Worm (Caenorhabditis elegans) whole organism, L2 larva: ENCODE results near the gene rps-4.

Experiments
- C34F6.9 ChIP-seq: fragments of 150-350 bp; optimal IDR thresholded peaks from 2 replicates; lab custom pipeline; 2014; ENCODE audit warnings: missing biosample characterization, missing genetic modification characterization
- R02D3.7 ChIP-seq: fragments of 150-350 bp; optimal IDR thresholded peaks from 2 replicates; lab custom pipeline; 2014; ENCODE audit warnings: missing biosample characterization, missing genetic modification characterization
- ZK546.5 ChIP-seq: sonication (generic microtip); optimal IDR thresholded peaks from 2 replicates; lab custom pipeline; 2017; ENCODE audit warnings: missing biosample characterization, missing genetic modification characterization
- aly-2 ChIP-seq: fragments of 150-350 bp; optimal IDR thresholded peaks from 2 replicates; lab custom pipeline; 2014; ENCODE audit warnings: missing biosample characterization, missing genetic modification characterization
- ama-1 ChIP-seq: fragments of 150-350 bp; optimal IDR thresholded peaks from 2 replicates; lab custom pipeline; 2018; ENCODE audit warnings: inconsistent platforms
- ceh-16 ChIP-seq: fragments of 150-350 bp; optimal IDR thresholded peaks from 2 replicates; lab custom pipeline; 2014; ENCODE audit warnings: missing biosample characterization, missing genetic modification characterization
- crh-2 ChIP-seq: sonication (generic microtip); optimal IDR thresholded peaks from 2 replicates; lab custom pipeline; 2017; ENCODE audit warnings: missing biosample characterization, missing genetic modification characterization
- mdl-1 ChIP-seq, 2 experiments: fragments of 150-350 bp in 1 of 2; sonication (generic microtip) in 1 of 2; optimal IDR thresholded peaks; 2 replicates each; lab custom pipeline; 2017; ENCODE audit warnings: missing biosample characterization in 2 of 2, missing genetic modification characterization in 2 of 2
- nhr-11 ChIP-seq: fragments of 150-350 bp; optimal IDR thresholded peaks from 2 replicates; lab custom pipeline; 2014; ENCODE audit warnings: missing biosample characterization, missing genetic modification characterization
- nhr-12 ChIP-seq: fragments of 150-350 bp; optimal IDR thresholded peaks from 2 replicates; lab custom pipeline; 2014; ENCODE audit warnings: missing biosample characterization, missing genetic modification characterization
- nhr-77 ChIP-seq: fragments of 150-350 bp; optimal IDR thresholded peaks from 2 replicates; lab custom pipeline; 2014; ENCODE audit warnings: missing biosample characterization, missing genetic modification characterization
- snpc-4 ChIP-seq: fragments of 150-350 bp; optimal IDR thresholded peaks from 2 replicates; lab custom pipeline; 2014; ENCODE audit warnings: missing biosample characterization, missing genetic modification characterization
- ztf-11 ChIP-seq: sonication (generic microtip); optimal IDR thresholded peaks from 2 replicates; lab custom pipeline; 2017; ENCODE audit warnings: missing biosample characterization, missing genetic modification characterization

- TF ChIP-seq R02D3.7 (tag; lab: Kevin White, UChicago) (no peak), nhr-12 (no peak), ZK546.5 (tag; lab: Kevin White, UChicago) (no peak), nhr-11 (tag; lab: Kevin White, UChicago) (no peak), snpc-4 (tag; lab: Kevin White, UChicago) (no peak), C34F6.9 (tag; lab: Kevin White, UChicago) (no peak), aly-2 (no peak), ama-1 (no peak), crh-2 (tag; lab: Kevin White, UChicago) (no peak), mdl-1 (tag; optimal IDR thresholded peaks at IDR 0.05; lab: Kevin White, UChicago) (no peak), ztf-11 (tag; lab: Kevin White, UChicago) (no peak), nhr-77 (tag; lab: Kevin White, UChicago) (no peak), ceh-16 (tag; lab: Kevin White, UChicago) (no peak)
Observed at ce11 chrIV:7052135-7052534, 32.3 kb downstream of the rps-4 start.
